Fruit fly (Drosophila melanogaster) Kc167 (cell line): Measurements from ENCODE around the gene Unc-115a.

ENCODE experiments used
- Myc ChIP-seq: fragments of >200 bp; optimal IDR thresholded peaks from 2 replicates; lab custom pipeline; 2017; ENCODE audit warnings: missing external identifiers
- Sin3A ChIP-seq: fragments of >200 bp; optimal IDR thresholded peaks from 2 replicates; lab custom pipeline; 2018; ENCODE audit warnings: missing external identifiers
- h ChIP-seq: fragments of >200 bp; optimal IDR thresholded peaks from 3 replicates; lab custom pipeline; 2018; ENCODE audit warnings: missing external identifiers
- insv ChIP-seq: fragments of >200 bp; optimal IDR thresholded peaks from 3 replicates; lab custom pipeline; 2018; ENCODE audit warnings: missing external identifiers
- psq ChIP-seq: fragments of >200 bp; optimal IDR thresholded peaks from 2 replicates; lab custom pipeline; 2017; ENCODE audit warnings: missing external identifiers
- ttk ChIP-seq: sonication (Bioruptor generic); optimal IDR thresholded peaks from 2 replicates; lab custom pipeline; 2017; ENCODE audit warnings: missing external identifiers

The Unc-115a gene

dm6 chr3R:9705008-9705628 lies at the start of gene Unc-115a:
Unc-115a (minus strand) TSS chr3R:9705417.
- TF ChIP-seq h (no peak), Sin3A (lab: Kevin White, UChicago) (no peak), insv (no peak), Myc (lab: Kevin White, UChicago) (no peak), psq (lab: Kevin White, UChicago) (no peak), ttk (lab: Kevin White, UChicago) (no peak)

dm6 chr3R:9754487-9754886 lies 49.3 kb upstream of the Unc-115a start, which contains the start of gene Tti1:
Tti1 (minus strand) TSS chr3R:9754686.
- TF ChIP-seq Sin3A (lab: Kevin White, UChicago), result no peak
- TF ChIP-seq psq (lab: Kevin White, UChicago), result no peak
- no peak for TF ChIP-seq h
- TF ChIP-seq insv, result no peak
- TF ChIP-seq Myc (lab: Kevin White, UChicago), result no peak
- no peak for TF ChIP-seq ttk (lab: Kevin White, UChicago)

dm6 chr3R:9747900-9748663 lies 42.9 kb upstream of the Unc-115a start:
- TF ChIP-seq Sin3A (lab: Kevin White, UChicago) (no peak), Myc (lab: Kevin White, UChicago) (no peak), h (no peak), psq (lab: Kevin White, UChicago) (no peak), insv (no peak), ttk (lab: Kevin White, UChicago) (no peak)

dm6 chr3R:9747875-9747899 lies 42.5 kb upstream of the Unc-115a start, which contains the start of gene PpD3:
PpD3 (plus strand) TSS chr3R:9747875.
- TF ChIP-seq Sin3A (lab: Kevin White, UChicago) (no peak), ttk (lab: Kevin White, UChicago) (no peak), h (no peak), psq (lab: Kevin White, UChicago) (no peak), Myc (lab: Kevin White, UChicago) (no peak), insv (no peak)

dm6 chr3R:9747272-9747874 lies 42.2 kb upstream of the Unc-115a start, which contains the start of gene CG12948:
CG12948 (minus strand) TSS chr3R:9747744.
- TF ChIP-seq psq (lab: Kevin White, UChicago), result no peak
- no peak for TF ChIP-seq h
- TF ChIP-seq insv, result no peak
- TF ChIP-seq Sin3A (lab: Kevin White, UChicago), result no peak
- no peak for TF ChIP-seq Myc (lab: Kevin White, UChicago)
- no peak for TF ChIP-seq ttk (lab: Kevin White, UChicago)

- no peak for TF ChIP-seq psq (lab: Kevin White, UChicago)
- no peak for TF ChIP-seq ttk (lab: Kevin White, UChicago)
- TF ChIP-seq Myc (lab: Kevin White, UChicago), result no peak
- TF ChIP-seq h, result no peak
- TF ChIP-seq Sin3A (lab: Kevin White, UChicago), result no peak
- TF ChIP-seq insv, result no peak
These were observed 41.0 kb upstream of the Unc-115a start, which contains the start of gene CG34409 for dm6 chr3R:9746267-9746666. CG34409 (minus strand) TSS chr3R:9746367.

dm6 chr3R:9745442-9745841 lies 40.2 kb upstream of the Unc-115a start:
- TF ChIP-seq Sin3A (lab: Kevin White, UChicago) (no peak), h (no peak), ttk (lab: Kevin White, UChicago) (no peak), insv (no peak), Myc (lab: Kevin White, UChicago) (no peak), psq (lab: Kevin White, UChicago) (no peak)

dm6 chr3R:9743995-9744394 lies 38.8 kb upstream of the Unc-115a start:
- TF ChIP-seq insv (no peak), ttk (lab: Kevin White, UChicago) (no peak), psq (lab: Kevin White, UChicago) (no peak), Myc (lab: Kevin White, UChicago) (no peak), h (no peak), Sin3A (lab: Kevin White, UChicago) (no peak)

- TF ChIP-seq Myc (lab: Kevin White, UChicago) (no peak), insv (no peak), ttk (lab: Kevin White, UChicago) (no peak), psq (lab: Kevin White, UChicago) (no peak), Sin3A (lab: Kevin White, UChicago) (no peak), h (no peak)
These were observed 38.0 kb upstream of the Unc-115a start, which contains the start of gene CG31415 for dm6 chr3R:9743217-9743616. CG31415 (plus strand) TSS chr3R:9743517.

dm6 chr3R:9740713-9741112 lies 35.5 kb upstream of the Unc-115a start, which contains the start of gene Pnn:
Pnn (plus strand) TSS chr3R:9740899.
- no peak for TF ChIP-seq Sin3A (lab: Kevin White, UChicago)
- no peak for TF ChIP-seq insv
- TF ChIP-seq psq (lab: Kevin White, UChicago), result no peak
- TF ChIP-seq h, result no peak
- TF ChIP-seq ttk (lab: Kevin White, UChicago), result no peak
- no peak for TF ChIP-seq Myc (lab: Kevin White, UChicago)

- TF ChIP-seq insv (no peak), psq (lab: Kevin White, UChicago) (no peak), ttk (lab: Kevin White, UChicago) (no peak), h (no peak), Sin3A (lab: Kevin White, UChicago) (no peak), Myc (lab: Kevin White, UChicago) (no peak)
These were observed 34.6 kb upstream of the Unc-115a start, which contains the start of gene side-VII for dm6 chr3R:9739793-9740192. side-VII (minus strand) TSS chr3R:9739979.

- TF ChIP-seq psq (lab: Kevin White, UChicago), result no peak
- TF ChIP-seq h, result no peak
- TF ChIP-seq Myc (lab: Kevin White, UChicago), result no peak
- TF ChIP-seq Sin3A (lab: Kevin White, UChicago), result no peak
- no peak for TF ChIP-seq insv
- no peak for TF ChIP-seq ttk (lab: Kevin White, UChicago)
These were observed 29.9 kb upstream of the Unc-115a start for dm6 chr3R:9735151-9735550.
